Worm (Caenorhabditis elegans): Measurements from ENCODE around the gene slcf-1.

DNA sequence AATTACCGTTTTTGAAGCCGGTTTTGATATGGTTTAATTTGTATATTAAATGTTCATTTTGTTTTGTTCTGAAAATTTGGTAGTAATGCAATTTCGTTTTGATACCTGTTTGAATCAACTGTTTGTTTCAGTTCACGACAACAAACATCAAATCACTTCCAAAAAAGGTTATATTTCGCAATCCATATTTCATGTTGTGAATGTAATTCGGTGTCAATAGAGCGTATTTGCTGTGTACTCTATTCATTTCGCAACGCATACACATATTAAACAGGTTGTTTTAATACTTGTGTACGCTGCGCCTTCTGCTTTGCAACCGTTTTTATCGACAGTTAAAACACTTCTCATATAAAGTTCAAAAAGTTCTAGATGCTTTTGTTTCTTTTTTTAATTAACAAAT lies 47.3 kb downstream of the slcf-1 start:
- TF ChIP-seq elt-3 (tag; optimal IDR thresholded peaks at IDR 0.05) (no peak), ama-1 (optimal IDR thresholded peaks at IDR 0.05) (no peak), nhr-11 (tag; optimal IDR thresholded peaks at IDR 0.05) (no peak), lin-39 (tag; optimal IDR thresholded peaks at IDR 0.05) (no peak), ceh-16 (tag; optimal IDR thresholded peaks at IDR 0.05) (no peak), alr-1 (tag; optimal IDR thresholded peaks at IDR 0.05) (no peak), ztf-11 (tag; optimal IDR thresholded peaks at IDR 0.05) (no peak), nhr-21 (tag; optimal IDR thresholded peaks at IDR 0.05) (peak; percentile 38), lsy-2 (tag; optimal IDR thresholded peaks at IDR 0.05) (peak; percentile 37 to 62), C34F6.9 (tag; optimal IDR thresholded peaks at IDR 0.05) (peak; percentile 92), nhr-25 (tag; optimal IDR thresholded peaks at IDR 0.05) (peak; percentile 82), ceh-82 (tag; optimal IDR thresholded peaks at IDR 0.05) (peak; percentile 29)
